Worm (Caenorhabditis elegans) whole organism, dauer: ENCODE results near the gene H28G03.2.

ENCODE experiments used
- unc-62 ChIP-seq: sonication (generic microtip); optimal IDR thresholded peaks from 2 replicates; lab custom pipeline; 2017; ENCODE audit warnings: missing biosample characterization, missing genetic modification reagents, missing genetic modification characterization

The H28G03.2 gene

ce11 chrX:5201860-5202259, 3.7 kb upstream of the H28G03.2 start:
- TF ChIP-seq unc-62 (GFP tag; lab: Kevin White, UChicago): no peak

- no peak for TF ChIP-seq unc-62 (GFP tag; lab: Kevin White, UChicago)
Observed at ce11 chrX:5202399-5202798, 3.2 kb upstream of the H28G03.2 start.

- TF ChIP-seq unc-62 (GFP tag; lab: Kevin White, UChicago): no peak
Observed at ce11 chrX:5202923-5203322, 2.6 kb upstream of the H28G03.2 start.

- TF ChIP-seq unc-62 (GFP tag; lab: Kevin White, UChicago): no peak
Observed at ce11 chrX:5207819-5208218, 2.3 kb downstream of the H28G03.2 start.

- TF ChIP-seq unc-62 (GFP tag; lab: Kevin White, UChicago): no peak
Observed at ce11 chrX:5208326-5208725, 2.8 kb downstream of the H28G03.2 start.

- TF ChIP-seq unc-62 (GFP tag; lab: Kevin White, UChicago): no peak
Observed at ce11 chrX:5208831-5209230, 3.3 kb downstream of the H28G03.2 start.

- TF ChIP-seq unc-62 (GFP tag; lab: Kevin White, UChicago): no peak
Observed at ce11 chrX:5209429-5209828, 3.9 kb downstream of the H28G03.2 start.

- no peak for TF ChIP-seq unc-62 (GFP tag; lab: Kevin White, UChicago)
Observed at ce11 chrX:5210524-5210923, 5.0 kb downstream of the H28G03.2 start.

- no peak for TF ChIP-seq unc-62 (GFP tag; lab: Kevin White, UChicago)
Observed at ce11 chrX:5210927-5211655, 5.5 kb downstream of the H28G03.2 start.

ce11 chrX:5213032-5213431, 7.5 kb downstream of the H28G03.2 start:
- no peak for TF ChIP-seq unc-62 (GFP tag; lab: Kevin White, UChicago)

- TF ChIP-seq unc-62 (GFP tag; lab: Kevin White, UChicago): no peak
Observed at ce11 chrX:5213565-5213964, 8.0 kb downstream of the H28G03.2 start.

ce11 chrX:5214790-5215189, 9.2 kb downstream of the H28G03.2 start:
- no peak for TF ChIP-seq unc-62 (GFP tag; lab: Kevin White, UChicago)

- TF ChIP-seq unc-62 (GFP tag; lab: Kevin White, UChicago): no peak
Observed at ce11 chrX:5216063-5216462, 10.5 kb downstream of the H28G03.2 start, which contains the start of gene hrpa-2. TSS of gene hrpa-2 (plus strand) at chrX:5216363.

- no peak for TF ChIP-seq unc-62 (GFP tag; lab: Kevin White, UChicago)
Observed at ce11 chrX:5218323-5218722, 12.8 kb downstream of the H28G03.2 start.

ce11 chrX:5226265-5226664, 20.7 kb downstream of the H28G03.2 start, which contains the start of gene H28G03.3:
TSS of gene H28G03.3 (minus strand) at chrX:5226365.
- TF ChIP-seq unc-62 (GFP tag; lab: Kevin White, UChicago): no peak

ce11 chrX:5238246-5238645, 32.7 kb downstream of the H28G03.2 start:
- no peak for TF ChIP-seq unc-62 (GFP tag; lab: Kevin White, UChicago)

ce11 chrX:5243382-5243979, 37.9 kb downstream of the H28G03.2 start, which contains the start of gene mtm-5:
TSS of gene mtm-5 (minus strand) at chrX:5243408.
- TF ChIP-seq unc-62 (GFP tag; lab: Kevin White, UChicago): no peak
